Fruit fly (Drosophila melanogaster): ENCODE data around the gene AhcyL2.
"Not testable (repeated sequence)": the region's sequence is repeated elsewhere in the genome, so short reads cannot be mapped to it uniquely, and the experiment has no call there.

AhcyL2 gene

dm6 chr3R:17002218-17003110 is 20.5 kb upstream of the AhcyL2 start, which contains the start of the genes Sf3a1 and Irc:
Sf3a1 (minus strand) TSS chr3R:17002355.
Irc (plus strand) TSS chr3R:17002875.
- TF ChIP-seq Myc (optimal IDR thresholded peaks at IDR 0.05): no peak
- TF ChIP-seq h (optimal IDR thresholded peaks at IDR 0.05): no peak
- TF ChIP-seq insv (optimal IDR thresholded peaks at IDR 0.05): no peak
- no peak for TF ChIP-seq psq (optimal IDR thresholded peaks at IDR 0.05)
- TF ChIP-seq ttk (optimal IDR thresholded peaks at IDR 0.05): no peak
- no peak for TF ChIP-seq Sin3A (optimal IDR thresholded peaks at IDR 0.05)

- no peak for TF ChIP-seq Sin3A (optimal IDR thresholded peaks at IDR 0.05)
- TF ChIP-seq Myc (optimal IDR thresholded peaks at IDR 0.05): no peak
- TF ChIP-seq ttk (optimal IDR thresholded peaks at IDR 0.05): no peak
- no peak for TF ChIP-seq insv (optimal IDR thresholded peaks at IDR 0.05)
- no peak for TF ChIP-seq h (optimal IDR thresholded peaks at IDR 0.05)
- TF ChIP-seq psq (optimal IDR thresholded peaks at IDR 0.05): no peak
Observed at dm6 chr3R:16996059-16996959, 14.4 kb upstream of the AhcyL2 start, which contains the start of the genes EMC2A and CG3534. EMC2A (minus strand) TSS chr3R:16996071. CG3534 (plus strand) TSS chr3R:16996446.

dm6 chr3R:16992716-16993115 is 10.8 kb upstream of the AhcyL2 start, which contains the start of gene CG31274:
CG31274 (plus strand) TSS chr3R:16993016.
- not testable (repeated sequence) for TF ChIP-seq Sin3A, h, ttk (optimal IDR thresholded peaks at IDR 0.05)

dm6 chr3R:16991781-16992180 is 9.8 kb upstream of the AhcyL2 start, which contains the start of gene EMC2B:
EMC2B (minus strand) TSS chr3R:16991878.
- TF ChIP-seq h (optimal IDR thresholded peaks at IDR 0.05) (no peak), psq (optimal IDR thresholded peaks at IDR 0.05) (no peak)

dm6 chr3R:16988514-16988913 is 6.6 kb upstream of the AhcyL2 start, which contains the start of gene MESK4:
MESK4 (plus strand) TSS chr3R:16988814.
- not testable (repeated sequence) for TF ChIP-seq Myc, insv, h (optimal IDR thresholded peaks at IDR 0.05)

dm6 chr3R:16987924-16988298 is 6.0 kb upstream of the AhcyL2 start:
- TF ChIP-seq ttk (optimal IDR thresholded peaks at IDR 0.05) (no peak), psq (optimal IDR thresholded peaks at IDR 0.05) (no peak), insv (optimal IDR thresholded peaks at IDR 0.05) (no peak), Sin3A (optimal IDR thresholded peaks at IDR 0.05) (no peak), h (optimal IDR thresholded peaks at IDR 0.05) (no peak), Myc (optimal IDR thresholded peaks at IDR 0.05) (no peak)

dm6 chr3R:16987220-16987923 is 5.4 kb upstream of the AhcyL2 start, which contains the start of gene CG18622:
CG18622 (minus strand) TSS chr3R:16987732.
- no peak for TF ChIP-seq ttk (optimal IDR thresholded peaks at IDR 0.05)
- no peak for TF ChIP-seq psq (optimal IDR thresholded peaks at IDR 0.05)
- no peak for TF ChIP-seq insv (optimal IDR thresholded peaks at IDR 0.05)
- TF ChIP-seq Myc (optimal IDR thresholded peaks at IDR 0.05): no peak
- no peak for TF ChIP-seq Sin3A (optimal IDR thresholded peaks at IDR 0.05)
- no peak for TF ChIP-seq h (optimal IDR thresholded peaks at IDR 0.05)

dm6 chr3R:16986181-16987074 is 4.5 kb upstream of the AhcyL2 start:
- no peak for TF ChIP-seq ttk (optimal IDR thresholded peaks at IDR 0.05)
- TF ChIP-seq Sin3A (optimal IDR thresholded peaks at IDR 0.05): no peak
- TF ChIP-seq insv (optimal IDR thresholded peaks at IDR 0.05): no peak
- no peak for TF ChIP-seq Myc (optimal IDR thresholded peaks at IDR 0.05)
- TF ChIP-seq h (optimal IDR thresholded peaks at IDR 0.05): no peak
- no peak for TF ChIP-seq psq (optimal IDR thresholded peaks at IDR 0.05)

dm6 chr3R:16985547-16985946 is 3.6 kb upstream of the AhcyL2 start:
- no peak for TF ChIP-seq h (optimal IDR thresholded peaks at IDR 0.05)
- no peak for TF ChIP-seq Sin3A (optimal IDR thresholded peaks at IDR 0.05)
- no peak for TF ChIP-seq insv (optimal IDR thresholded peaks at IDR 0.05)
- TF ChIP-seq Myc (optimal IDR thresholded peaks at IDR 0.05): no peak
- no peak for TF ChIP-seq psq (optimal IDR thresholded peaks at IDR 0.05)
- TF ChIP-seq ttk (optimal IDR thresholded peaks at IDR 0.05): no peak

dm6 chr3R:16984221-16984620 is 2.3 kb upstream of the AhcyL2 start:
- TF ChIP-seq Myc (optimal IDR thresholded peaks at IDR 0.05) (no peak), Sin3A (optimal IDR thresholded peaks at IDR 0.05) (no peak), ttk (optimal IDR thresholded peaks at IDR 0.05) (no peak), h (optimal IDR thresholded peaks at IDR 0.05) (no peak), psq (optimal IDR thresholded peaks at IDR 0.05) (no peak), insv (optimal IDR thresholded peaks at IDR 0.05) (no peak)

Data from Kc167 (cell line).